Worm (Caenorhabditis elegans): ENCODE measurements around the gene B0524.5.

B0524.5 gene

DNA sequence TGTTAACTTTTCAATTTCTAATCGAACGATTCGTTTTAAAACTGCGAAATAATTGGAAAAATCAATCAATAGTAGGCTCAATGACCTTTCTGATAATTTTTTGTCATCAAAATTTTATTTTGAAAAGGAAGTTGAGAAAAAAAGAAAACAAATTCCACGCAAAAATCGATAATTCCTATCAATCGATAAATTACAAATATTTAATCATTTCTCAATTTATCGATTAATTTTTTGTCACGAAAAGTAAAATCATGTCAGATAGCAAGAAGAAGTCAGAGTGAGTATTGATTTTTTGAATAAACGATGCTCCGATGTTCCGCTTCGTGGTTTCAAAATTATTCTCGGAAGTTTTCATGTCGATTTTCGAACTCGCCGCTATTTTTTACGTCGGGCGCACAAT lies at the start of gene B0524.5, which contains the start of gene B0524.2:
B0524.5 (minus strand) TSS at position 40 of the 400 bp plus-strand sequence.
B0524.2 (plus strand) TSS at position 207 of the 400 bp plus-strand sequence.
- TF ChIP-seq unc-55 (GFP tag; optimal IDR thresholded peaks at IDR 0.05): no peak
- no peak for TF ChIP-seq nhr-11 (tag; optimal IDR thresholded peaks at IDR 0.05)

DNA sequence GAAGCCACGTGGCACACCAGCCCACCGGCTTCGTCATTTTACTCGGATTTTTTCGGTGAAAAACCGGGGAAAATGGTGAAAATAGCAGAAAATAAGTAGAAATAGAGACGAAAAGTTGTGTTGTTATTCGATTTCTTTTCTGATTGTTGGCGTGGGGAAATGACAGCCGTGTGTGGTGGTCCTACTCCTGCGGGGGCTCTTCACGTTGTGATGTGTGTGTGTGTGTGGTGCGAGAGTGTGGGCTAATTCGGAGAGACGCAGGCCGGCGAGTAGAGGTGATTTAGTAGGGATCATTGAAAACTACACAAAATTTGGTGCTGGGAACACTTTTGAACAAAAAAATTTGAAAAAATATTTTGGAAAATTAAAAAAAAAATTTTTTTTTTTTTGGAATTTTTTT lies 49.8 kb upstream of the B0524.5 start, which contains the start of gene F53A3.1:
F53A3.1 (minus strand) TSS at position 150 of the 400 bp plus-strand sequence.
- TF ChIP-seq K02D7.2 (tag; optimal IDR thresholded peaks at IDR 0.05) (no peak), ceh-31 (tag; optimal IDR thresholded peaks at IDR 0.05) (no peak), syd-9 (tag; optimal IDR thresholded peaks at IDR 0.05) (no peak), ceh-45 (GFP tag; IDR thresholded peaks at IDR 0.05) (no peak), unc-86 (tag; optimal IDR thresholded peaks at IDR 0.05) (no peak), pqm-1 (tag; optimal IDR thresholded peaks at IDR 0.05) (no peak), sdc-2 (tag; optimal IDR thresholded peaks at IDR 0.05) (no peak), ceh-48 (tag; optimal IDR thresholded peaks at IDR 0.05) (no peak), lin-11 (tag; optimal IDR thresholded peaks at IDR 0.05) (no peak), C08G9.2 (tag; optimal IDR thresholded peaks at IDR 0.05) (no peak)

DNA sequence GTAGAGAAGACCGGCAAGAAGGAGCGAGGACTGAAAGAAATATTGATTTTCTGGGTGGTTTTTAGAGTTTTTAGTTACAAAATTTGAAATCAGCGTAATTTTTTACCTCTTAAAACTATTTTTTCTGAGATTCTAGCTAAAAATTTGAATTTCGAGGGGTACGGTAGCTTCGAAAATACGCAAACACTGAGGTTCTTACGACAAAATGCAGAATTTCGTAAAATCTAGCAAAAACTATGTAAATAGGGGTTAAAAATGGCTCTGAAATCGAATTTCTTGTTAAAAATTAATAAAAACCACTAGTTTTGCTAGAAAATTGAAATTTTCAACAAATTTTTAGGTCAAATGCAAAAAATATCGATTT lies 45.9 kb upstream of the B0524.5 start:
- TF ChIP-seq pha-2 (tag; optimal IDR thresholded peaks at IDR 0.05) (no peak), ceh-22 (tag; optimal IDR thresholded peaks at IDR 0.05) (no peak), fkh-10 (GFP tag; optimal IDR thresholded peaks at IDR 0.05) (no peak), hlh-30 (tag; optimal IDR thresholded peaks at IDR 0.05; ENCODE audit: insufficient read depth) (no peak), ztf-16 (tag; optimal IDR thresholded peaks at IDR 0.05) (no peak), che-1 (tag; optimal IDR thresholded peaks at IDR 0.05) (no peak), ceh-2 (tag; optimal IDR thresholded peaks at IDR 0.05) (no peak), odd-2 (tag; optimal IDR thresholded peaks at IDR 0.05) (no peak), F13H6.1 (tag; optimal IDR thresholded peaks at IDR 0.05) (no peak), ceh-31 (tag; optimal IDR thresholded peaks at IDR 0.05) (no peak), C08G9.2 (tag; optimal IDR thresholded peaks at IDR 0.05) (no peak), ttx-3 (tag; optimal IDR thresholded peaks at IDR 0.05) (no peak)

ce11 chrIII:1938712-1939624 lies 45.3 kb upstream of the B0524.5 start:
- peak; percentile 13 for TF ChIP-seq ceh-31 (tag; optimal IDR thresholded peaks at IDR 0.05)
- no peak for TF ChIP-seq hlh-6 (tag; optimal IDR thresholded peaks at IDR 0.05)
- no peak for TF ChIP-seq sox-2 (GFP tag; IDR thresholded peaks at IDR 0.05)
- TF ChIP-seq ceh-48 (tag; optimal IDR thresholded peaks at IDR 0.05): peak; percentile 58
- peak; percentile 14 for TF ChIP-seq sdc-2 (tag; optimal IDR thresholded peaks at IDR 0.05)
- TF ChIP-seq ref-2 (tag; optimal IDR thresholded peaks at IDR 0.05): peak; percentile 4
- no peak for TF ChIP-seq dve-1 (tag; optimal IDR thresholded peaks at IDR 0.05)

DNA sequence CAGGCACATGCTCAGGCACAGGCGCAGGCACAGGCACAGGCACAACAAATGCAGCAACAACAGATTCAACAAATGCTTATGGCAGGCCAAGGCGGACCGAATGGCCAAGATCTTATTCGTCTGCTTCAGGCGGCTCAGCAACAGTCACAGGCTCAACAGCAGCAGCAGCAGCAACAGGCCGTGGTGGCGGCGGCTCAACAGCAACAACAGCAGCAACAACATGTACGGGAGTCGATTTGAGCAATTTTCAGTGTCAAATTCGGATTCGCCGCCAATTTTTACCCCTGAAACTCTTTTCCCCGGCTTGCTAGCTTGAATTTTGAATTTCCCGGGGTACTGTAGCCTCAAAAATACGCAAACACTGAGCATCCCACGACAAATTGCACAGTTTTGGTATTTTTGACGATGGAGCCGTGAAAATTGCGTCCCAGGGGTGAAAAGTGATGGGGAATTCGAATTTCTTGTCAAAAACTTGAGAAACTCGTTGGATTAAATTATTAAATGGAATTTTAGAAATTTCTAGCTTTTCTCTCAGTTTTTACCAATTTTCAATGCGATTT lies 44.3 kb upstream of the B0524.5 start:
- TF ChIP-seq F13H6.1 (tag; optimal IDR thresholded peaks at IDR 0.05) (no peak), elt-4 (tag; optimal IDR thresholded peaks at IDR 0.05) (peak; percentile 46)

- TF ChIP-seq ama-1 (optimal IDR thresholded peaks at IDR 0.05) (no peak), eyg-1 (tag; optimal IDR thresholded peaks at IDR 0.05) (no peak)
These were observed 40.5 kb upstream of the B0524.5 start for ce11 chrIII:1934141-1934540.

Measured in whole organism, late embryonic.